Fruit fly (Drosophila melanogaster): ENCODE data around the gene Pde9.

- no peak for TF ChIP-seq CTCF (optimal IDR thresholded peaks at IDR 0.05)
- no peak for TF ChIP-seq CG8478 (optimal IDR thresholded peaks at IDR 0.05)
These were observed 155.0 kb downstream of the Pde9 start, which contains the start of gene Smr for dm6 chrX:12741914-12742650.

All from S2 (cell line).